Worm (Caenorhabditis elegans) whole organism, L4 larva: Measurements from ENCODE around the gene phb-2.

Experiments
- T26A8.4 ChIP-seq: fragments of 200-800 bp; sonication (Bioruptor generic); IDR thresholded peaks from 2 replicates; pipeline ENCODE4 v1.3.6; 2022; ENCODE audit warnings: missing genetic modification characterization, missing compliant biosample characterization
- fkh-10 ChIP-seq: fragments of 150-350 bp; optimal IDR thresholded peaks from 2 replicates; lab custom pipeline; 2014; ENCODE audit warnings: missing biosample characterization, missing genetic modification reagents, missing genetic modification characterization
- skn-1 ChIP-seq: fragments of 150-350 bp; optimal IDR thresholded peaks from 2 replicates; lab custom pipeline; 2014; ENCODE audit warnings: missing biosample characterization, missing genetic modification characterization
- unc-39 ChIP-seq: sonication (generic microtip); optimal IDR thresholded peaks from 2 replicates; lab custom pipeline; 2017; ENCODE audit warnings: missing biosample characterization, missing genetic modification characterization

DNA sequence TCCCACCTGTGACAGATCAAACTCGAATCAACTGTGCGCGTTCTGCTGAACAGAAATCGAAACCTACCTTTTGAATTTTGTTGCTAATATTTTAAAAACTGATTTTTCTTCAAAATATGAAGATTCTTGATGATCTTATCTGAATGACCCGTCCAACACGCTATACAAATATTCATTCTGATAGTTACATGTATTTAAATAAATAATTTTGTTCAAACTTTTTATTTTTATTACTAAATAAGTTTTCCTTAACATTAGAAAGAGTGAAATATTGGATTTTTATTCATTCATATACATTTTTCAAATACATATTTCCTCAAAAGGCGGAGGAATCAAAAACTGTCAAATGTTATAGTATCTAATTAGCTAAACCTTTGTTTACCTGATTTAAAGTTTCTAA lies 16.8 kb downstream of the phb-2 start, which contains the start of gene F13H8.8:
- TF ChIP-seq skn-1 (tag; lab: Kevin White, UChicago), result no peak
- TF ChIP-seq unc-39 (tag; lab: Kevin White, UChicago), result no peak
- TF ChIP-seq fkh-10, result no peak
- TF ChIP-seq T26A8.4, result no peak
